Fruit fly (Drosophila melanogaster) whole organism, embryonic: ENCODE measurements around the gene CG18428.

Source experiments
- Adf1 ChIP-seq: fragments of 200-800 bp; sonication (Bioruptor generic); IDR thresholded peaks from 2 replicates; pipeline ENCODE4 v1.3.6; 2022; ENCODE audit warnings: missing biosample characterization, missing genetic modification characterization
- B-H1 ChIP-seq: fragments of 200-800 bp; sonication (Bioruptor generic); IDR thresholded peaks from 3 replicates; pipeline ENCODE4 v1.3.6; 2022; ENCODE audit warnings: missing biosample characterization, missing genetic modification characterization
- BEAF-32 ChIP-seq: fragments of 200-800 bp; sonication (Bioruptor generic); optimal IDR thresholded peaks from 3 replicates; lab custom pipeline; 2017; ENCODE audit warnings: missing biosample characterization, missing genetic modification characterization, mild to moderate bottlenecking, moderate library complexity, missing genetic modification reagents
- C15 ChIP-seq: fragments of 200-800 bp; sonication (Bioruptor generic); IDR thresholded peaks from 3 replicates; pipeline ENCODE4 v1.3.6; 2022; ENCODE audit warnings: missing biosample characterization, missing genetic modification characterization
- CG1024 ChIP-seq: fragments of 200-800 bp; sonication (Bioruptor generic); IDR thresholded peaks from 2 replicates; pipeline ENCODE4 v1.3.6; 2022; ENCODE audit warnings: missing biosample characterization, missing genetic modification characterization
- CG11560 ChIP-seq: fragments of 200-800 bp; sonication (Bioruptor generic); IDR thresholded peaks from 3 replicates; pipeline ENCODE4 v1.3.6; 2022; ENCODE audit warnings: missing biosample characterization, missing genetic modification characterization
- CG13287 ChIP-seq: fragments of 200-800 bp; sonication (Bioruptor generic); IDR thresholded peaks from 2 replicates; pipeline ENCODE4 v1.3.6; 2022; ENCODE audit warnings: missing biosample characterization, missing genetic modification characterization; ENCODE audit not compliant: partially characterized antibody
- CG14710 ChIP-seq: fragments of 200-800 bp; sonication (Bioruptor generic); optimal IDR thresholded peaks from 3 replicates; lab custom pipeline; 2019; ENCODE audit warnings: missing biosample characterization, mild to moderate bottlenecking, missing genetic modification characterization, moderate library complexity
- CG16815 ChIP-seq: fragments of 200-800 bp; sonication (Bioruptor generic); optimal IDR thresholded peaks from 3 replicates; lab custom pipeline; 2017; ENCODE audit warnings: missing biosample characterization, mild to moderate bottlenecking, missing genetic modification characterization
- CG16863 ChIP-seq: fragments of 200-800 bp; sonication (Bioruptor generic); optimal IDR thresholded peaks from 3 replicates; lab custom pipeline; 2016; ENCODE audit warnings: missing biosample characterization, missing genetic modification characterization
- CG2116 ChIP-seq: fragments of 200-800 bp; sonication (Bioruptor generic); optimal IDR thresholded peaks from 3 replicates; lab custom pipeline; 2018; ENCODE audit warnings: missing biosample characterization, mild to moderate bottlenecking, missing genetic modification characterization
- CG2129 ChIP-seq: fragments of 200-800 bp; sonication (Bioruptor generic); IDR thresholded peaks from 2 replicates; pipeline ENCODE4 v1.3.6; 2022; ENCODE audit warnings: missing biosample characterization, missing genetic modification characterization; ENCODE audit not compliant: partially characterized antibody
- CG3065 ChIP-seq: fragments of 200-800 bp; sonication (Bioruptor generic); optimal IDR thresholded peaks from 2 replicates; lab custom pipeline; 2016; ENCODE audit warnings: missing biosample characterization, missing genetic modification characterization
- CG42726 ChIP-seq: fragments of 200-800 bp; sonication (Bioruptor generic); IDR thresholded peaks from 2 replicates; pipeline ENCODE4 v1.3.6; 2022; ENCODE audit warnings: missing biosample characterization, missing genetic modification characterization; ENCODE audit not compliant: partially characterized antibody
- CG5953 ChIP-seq: fragments of 200-800 bp; sonication (Bioruptor generic); IDR thresholded peaks from 2 replicates; pipeline ENCODE4 v1.3.6; 2022; ENCODE audit warnings: missing biosample characterization, missing genetic modification characterization
- CG6791 ChIP-seq: fragments of 200-800 bp; sonication (Bioruptor generic); IDR thresholded peaks from 3 replicates; pipeline ENCODE4 v1.3.6; 2022; ENCODE audit warnings: missing biosample characterization, missing genetic modification characterization; ENCODE audit not compliant: partially characterized antibody
- CG7357 ChIP-seq: fragments of 200-800 bp; sonication (Bioruptor generic); IDR thresholded peaks from 3 replicates; pipeline ENCODE4 v1.3.6; 2022; ENCODE audit warnings: missing biosample characterization, missing genetic modification characterization
- D ChIP-seq, 2 experiments: fragments of 200-800 bp in 1 of 2; fragments of >200 bp in 1 of 2; sonication (Bioruptor generic) in 1 of 2; optimal IDR thresholded peaks; 2 replicates in 1 of 2; 3 replicates in 1 of 2; lab custom pipeline; 2017; ENCODE audit warnings: mild to moderate bottlenecking in 1 of 2, missing biosample characterization in 1 of 2, missing genetic modification characterization in 1 of 2, missing genetic modification reagents in 1 of 2
- Dll ChIP-seq: fragments of 200-800 bp; sonication (Bioruptor generic); IDR thresholded peaks from 4 replicates; pipeline ENCODE4 v1.3.6; 2022; ENCODE audit warnings: missing biosample characterization, missing genetic modification characterization; ENCODE audit not compliant: partially characterized antibody
- Dp ChIP-seq: fragments of 200-800 bp; sonication (Bioruptor generic); optimal IDR thresholded peaks from 2 replicates; lab custom pipeline; 2018; ENCODE audit warnings: missing biosample characterization, mild to moderate bottlenecking, missing genetic modification characterization, moderate library complexity
- Ets65A ChIP-seq: fragments of 200-800 bp; sonication (Bioruptor generic); peaks from one replicate; lab custom pipeline; 2016; ENCODE audit warnings: missing biosample characterization, missing genetic modification characterization
- Hr3 ChIP-seq: fragments of 200-800 bp; sonication (Bioruptor generic); optimal IDR thresholded peaks from 3 replicates; lab custom pipeline; 2016; ENCODE audit warnings: missing biosample characterization, missing genetic modification characterization
- Kr ChIP-seq: fragments of 200-800 bp; sonication (Bioruptor generic); optimal IDR thresholded peaks from 2 replicates; lab custom pipeline; 2017; ENCODE audit warnings: missing biosample characterization, mild to moderate bottlenecking, missing genetic modification characterization
- MBD-R2 ChIP-seq: fragments of 200-800 bp; sonication (Bioruptor generic); IDR thresholded peaks from 2 replicates; pipeline ENCODE4 v1.3.6; 2022; ENCODE audit warnings: missing biosample characterization, missing genetic modification characterization
- MESR4 ChIP-seq: fragments of 200-800 bp; sonication (Bioruptor generic); optimal IDR thresholded peaks from 2 replicates; lab custom pipeline; 2018; ENCODE audit warnings: missing biosample characterization, mild to moderate bottlenecking, missing genetic modification characterization, moderate library complexity
- Neu2 ChIP-seq: fragments of 200-800 bp; sonication (Bioruptor generic); optimal IDR thresholded peaks from 3 replicates; lab custom pipeline; 2016; ENCODE audit warnings: missing biosample characterization, missing genetic modification characterization, borderline replicate concordance
- Sox102F ChIP-seq: fragments of 200-800 bp; sonication (Bioruptor generic); optimal IDR thresholded peaks from 2 replicates; lab custom pipeline; 2018; ENCODE audit warnings: missing biosample characterization, mild to moderate bottlenecking, missing genetic modification characterization, moderate library complexity
- Sry-δ ChIP-seq: fragments of 200-800 bp; sonication (Bioruptor generic); optimal IDR thresholded peaks from 2 replicates; lab custom pipeline; 2016; ENCODE audit warnings: missing biosample characterization, missing genetic modification characterization
- bbx ChIP-seq: fragments of 200-800 bp; sonication (Bioruptor generic); IDR thresholded peaks from 2 replicates; pipeline ENCODE4 v1.3.6; 2022; ENCODE audit warnings: missing biosample characterization, missing genetic modification characterization; ENCODE audit not compliant: partially characterized antibody
- bigmax ChIP-seq: fragments of 200-800 bp; sonication (Bioruptor generic); optimal IDR thresholded peaks from 2 replicates; lab custom pipeline; 2018; ENCODE audit warnings: missing biosample characterization, mild to moderate bottlenecking, missing genetic modification characterization
- chn ChIP-seq: fragments of 200-800 bp; sonication (Bioruptor generic); optimal IDR thresholded peaks from 2 replicates; lab custom pipeline; 2016; ENCODE audit warnings: missing biosample characterization, missing genetic modification characterization
- crp ChIP-seq, 2 experiments: fragments of 200-800 bp; sonication (Bioruptor generic); optimal IDR thresholded peaks; 2 replicates in 1 of 2; 3 replicates in 1 of 2; lab custom pipeline; 2017; ENCODE audit warnings: missing biosample characterization in 2 of 2, missing genetic modification characterization in 2 of 2, mild to moderate bottlenecking in 1 of 2, moderate library complexity in 1 of 2
- dm ChIP-seq: fragments of 200-800 bp; sonication (Bioruptor generic); optimal IDR thresholded peaks from 3 replicates; lab custom pipeline; 2016; ENCODE audit warnings: missing biosample characterization, missing genetic modification characterization
- gfzf ChIP-seq: fragments of 200-800 bp; sonication (Bioruptor generic); optimal IDR thresholded peaks from 2 replicates; lab custom pipeline; 2016; ENCODE audit warnings: missing biosample characterization, mild to moderate bottlenecking, missing genetic modification characterization, moderate library complexity
- hkb ChIP-seq, 2 experiments: fragments of 200-800 bp in 1 of 2; fragments of >200 bp in 1 of 2; sonication (Bioruptor generic) in 1 of 2; IDR thresholded peaks in 1 of 2; optimal IDR thresholded peaks in 1 of 2; 2 replicates each; pipeline versions ENCODE4 v1.3.6 to Lab custom; 2017 to 2022; ENCODE audit warnings: missing biosample characterization in 1 of 2, missing genetic modification characterization in 1 of 2
- knrl ChIP-seq: fragments of 200-800 bp; sonication (Bioruptor generic); IDR thresholded peaks from 3 replicates; pipeline ENCODE4 v1.3.6; 2022; ENCODE audit warnings: missing biosample characterization, missing genetic modification characterization; ENCODE audit not compliant: partially characterized antibody
- mld ChIP-seq: fragments of 200-800 bp; sonication (Bioruptor generic); IDR thresholded peaks from 3 replicates; pipeline ENCODE4 v1.3.6; 2022; ENCODE audit warnings: missing biosample characterization, missing genetic modification characterization; ENCODE audit not compliant: partially characterized antibody
- nmo ChIP-seq: fragments of 200-800 bp; sonication (Bioruptor generic); optimal IDR thresholded peaks from 2 replicates; lab custom pipeline; 2018; ENCODE audit warnings: missing biosample characterization, mild to moderate bottlenecking, missing genetic modification characterization, moderate library complexity
- ranshi ChIP-seq: fragments of 200-800 bp; sonication (Bioruptor generic); IDR thresholded peaks from 2 replicates; pipeline ENCODE4 v1.3.6; 2022; ENCODE audit warnings: missing biosample characterization, missing genetic modification characterization
- rib ChIP-seq: fragments of 200-800 bp; sonication (Bioruptor generic); IDR thresholded peaks from 2 replicates; pipeline ENCODE4 v1.3.6; 2022; ENCODE audit warnings: missing biosample characterization, missing genetic modification characterization
- sna ChIP-seq: fragments of 200-800 bp; sonication (Bioruptor generic); IDR thresholded peaks from 2 replicates; pipeline ENCODE4 v1.3.6; 2022; ENCODE audit warnings: missing biosample characterization, missing genetic modification characterization; ENCODE audit not compliant: partially characterized antibody
- trem ChIP-seq: fragments of 200-800 bp; optimal IDR thresholded peaks from 3 replicates; lab custom pipeline; 2019; ENCODE audit warnings: missing biosample characterization, mild to moderate bottlenecking, missing genetic modification characterization, moderate library complexity
- unc-4 ChIP-seq: fragments of 200-800 bp; sonication (Bioruptor generic); IDR thresholded peaks from 2 replicates; pipeline ENCODE4 v1.3.6; 2022; ENCODE audit warnings: missing biosample characterization, missing genetic modification characterization; ENCODE audit not compliant: partially characterized antibody
- wek ChIP-seq: fragments of 200-800 bp; sonication (Bioruptor generic); optimal IDR thresholded peaks from 3 replicates; lab custom pipeline; 2018; ENCODE audit warnings: missing biosample characterization, mild to moderate bottlenecking, missing genetic modification characterization, moderate library complexity

The CG18428 gene

DNA sequence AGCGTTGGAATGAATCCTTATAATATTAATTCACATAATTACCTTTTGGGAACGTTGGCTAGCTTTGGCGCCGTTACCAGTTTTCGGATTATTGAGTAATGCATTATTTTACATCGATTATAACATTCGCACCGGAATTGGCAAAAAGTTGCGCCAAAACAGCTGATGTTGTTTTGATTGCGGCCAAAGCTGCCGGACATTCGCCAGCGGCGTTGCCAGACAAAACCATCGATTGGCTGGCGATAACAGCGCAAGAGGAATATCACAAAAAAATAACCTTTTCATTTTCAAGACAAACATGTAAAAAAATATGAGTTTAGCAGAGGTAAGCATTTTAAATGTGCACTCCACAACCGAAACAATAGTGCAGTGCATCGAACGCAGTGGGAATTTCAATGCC, 20.9 kb downstream of the CG18428 start, which contains the start of the genes GatB and Tsc1 (continued):
- no peak for TF ChIP-seq D (optimal IDR thresholded peaks at IDR 0.05; lab: Kevin White, UChicago)
- no peak for TF ChIP-seq D (GFP tag; optimal IDR thresholded peaks at IDR 0.05; lab: Kevin White, UChicago)
- TF ChIP-seq BEAF-32 (GFP tag; lab: Kevin White, UChicago) = peak; percentile 59
- no peak for TF ChIP-seq B-H1 (GFP tag; lab: Robert Waterston, UW)
- TF ChIP-seq CG2116 (GFP tag; lab: Kevin White, UChicago) = peak; percentile 45
- TF ChIP-seq rib (GFP tag; lab: Robert Waterston, UW) = 0 out of 2 replicates have a peak, but pooled peaks have one; percentile 21
- TF ChIP-seq CG2129 (GFP tag; lab: Robert Waterston, UW) = no peak
- TF ChIP-seq Sry-δ (GFP tag; lab: Kevin White, UChicago) = peak; percentile 45
- TF ChIP-seq knrl (GFP tag; lab: Robert Waterston, UW) = peak; percentile 38; the same call in 1 of the 3 replicates
- TF ChIP-seq crp (GFP tag; optimal IDR thresholded peaks at IDR 0.05; lab: Kevin White, UChicago) = peak; percentile 67 to 95
- TF ChIP-seq dm (GFP tag; lab: Kevin White, UChicago) = no peak
- TF ChIP-seq CG3065 = no peak
- TF ChIP-seq Sox102F (GFP tag; lab: Kevin White, UChicago) = no peak
- TF ChIP-seq trem (tag; lab: Kevin White, UChicago) = peak; percentile 48
- TF ChIP-seq CG11560 (tag; lab: Robert Waterston, UW) = no peak
- peak; percentile 34 for TF ChIP-seq nmo (GFP tag; lab: Kevin White, UChicago)
- peak; percentile 98 for TF ChIP-seq MBD-R2 (GFP tag; lab: Robert Waterston, UW)
- TF ChIP-seq mld = no peak
- peak; percentile 69 for TF ChIP-seq CG13287 (GFP tag; lab: Robert Waterston, UW)
- TF ChIP-seq Ets65A (GFP tag; lab: Kevin White, UChicago) = peak; percentile 43
- no peak for TF ChIP-seq Kr
- no peak for TF ChIP-seq CG1024 (GFP tag; lab: Robert Waterston, UW)
- TF ChIP-seq hkb (optimal IDR thresholded peaks at IDR 0.05; lab: Kevin White, UChicago) = peak; percentile 66
- TF ChIP-seq hkb (GFP tag; IDR thresholded peaks at IDR 0.05; lab: Robert Waterston, UW) = no peak
- peak; percentile 46; the same call in 1 of the 2 replicates for TF ChIP-seq sna (GFP tag; lab: Robert Waterston, UW)
- TF ChIP-seq Neu2 = peak; percentile 73
- no peak for TF ChIP-seq ranshi
- peak; percentile 65 for TF ChIP-seq Dp (GFP tag; lab: Kevin White, UChicago)
- TF ChIP-seq Dll (GFP tag; lab: Robert Waterston, UW) = 0 out of 4 replicates have a peak, but pooled peaks have one; percentile 26
- TF ChIP-seq wek = peak; percentile 17
- no peak; the same call in 1 of the 2 replicates for TF ChIP-seq CG42726 (GFP tag; lab: Robert Waterston, UW)
- no peak for TF ChIP-seq C15 (GFP tag; lab: Robert Waterston, UW)
- peak; percentile 14 for TF ChIP-seq CG14710 (tag; lab: Kevin White, UChicago)
- peak; percentile 56; the same call in 1 of the 3 replicates for TF ChIP-seq CG6791 (GFP tag; lab: Robert Waterston, UW)
- TF ChIP-seq CG16815 (GFP tag; lab: Kevin White, UChicago) = no peak
- TF ChIP-seq Hr3 = no peak
- TF ChIP-seq bigmax = peak; percentile 82
- TF ChIP-seq chn (GFP tag; lab: Kevin White, UChicago) = no peak
- no peak for TF ChIP-seq Adf1 (GFP tag; lab: Robert Waterston, UW)
- no peak for TF ChIP-seq CG16863
- TF ChIP-seq bbx = peak; percentile 50; the same call in 1 of the 2 replicates
- TF ChIP-seq unc-4 (GFP tag; lab: Robert Waterston, UW) = peak; percentile 43; the same call in 1 of the 2 replicates
- peak; percentile 56 for TF ChIP-seq MESR4 (GFP tag; lab: Kevin White, UChicago)
- peak; percentile 5 for TF ChIP-seq gfzf (GFP tag; lab: Kevin White, UChicago)
- no peak for TF ChIP-seq CG7357 (GFP tag; lab: Robert Waterston, UW)
- no peak for TF ChIP-seq CG5953 (GFP tag; lab: Robert Waterston, UW)
